Worm (Caenorhabditis elegans): ENCODE results near the gene srh-241.

DNA sequence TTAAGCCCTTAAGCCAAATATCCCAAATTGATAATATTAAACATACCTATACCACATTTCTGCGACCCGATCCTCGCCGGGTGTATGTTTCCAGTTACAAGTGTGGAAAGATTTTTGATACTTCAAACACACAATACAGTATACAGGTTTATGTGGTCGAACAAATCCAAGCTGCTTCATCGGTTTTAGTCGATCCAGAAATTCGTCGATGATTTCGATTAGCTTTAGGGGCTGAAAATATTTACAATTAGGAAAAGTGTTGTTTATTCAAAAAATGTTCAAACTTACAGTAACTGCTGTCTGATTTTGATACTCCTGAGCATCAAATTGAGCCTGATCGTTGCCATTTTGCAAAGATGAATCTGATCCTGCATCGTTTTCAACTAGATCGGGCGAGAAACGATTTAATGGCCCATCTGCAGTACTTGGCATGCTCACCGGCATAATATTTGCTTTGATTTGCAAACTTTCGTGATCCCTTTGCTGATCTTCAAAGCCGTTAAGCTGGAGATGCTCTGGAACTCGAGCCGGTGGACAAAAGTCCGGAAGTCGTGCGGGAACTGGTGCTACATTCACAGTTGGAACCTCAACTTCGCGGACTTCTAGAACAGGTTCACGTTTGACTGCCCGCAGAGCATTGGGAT, 6.9 kb upstream of the srh-241 start:
- TF ChIP-seq flt-1 (GFP tag; IDR thresholded peaks at IDR 0.05) (no peak), hmbx-1 (tag; optimal IDR thresholded peaks at IDR 0.05) (no peak), ceh-36 (tag; optimal IDR thresholded peaks at IDR 0.05) (no peak), tbx-37 (GFP tag; conservative IDR thresholded peaks at IDR 0.05) (no peak), ama-1 (optimal IDR thresholded peaks at IDR 0.05) (no peak), ceh-13 (GFP tag; optimal IDR thresholded peaks at IDR 0.05) (no peak), pes-1 (GFP tag; IDR thresholded peaks at IDR 0.05) (no peak), hnd-1 (tag; optimal IDR thresholded peaks at IDR 0.05) (no peak), tra-4 (tag; optimal IDR thresholded peaks at IDR 0.05) (no peak), F13C5.2 (tag; optimal IDR thresholded peaks at IDR 0.05) (no peak), scrt-1 (GFP tag; IDR thresholded peaks at IDR 0.05) (no peak), ets-7 (tag; optimal IDR thresholded peaks at IDR 0.05) (no peak), hmg-4 (GFP tag; optimal IDR thresholded peaks at IDR 0.05) (no peak)

Data from whole organism, early embryonic.